Fruit fly (Drosophila melanogaster): ENCODE data around the gene sds22.

Gene sds22

dm6 chr3R:17379051-17379450 lies 12.3 kb upstream of the sds22 start (continued):
- TF ChIP-seq ro (GFP tag; IDR thresholded peaks at IDR 0.05) (0 out of 2 replicates have a peak, but pooled peaks have one; percentile 19), NC2α (GFP tag; optimal IDR thresholded peaks at IDR 0.05) (no peak), CG3281 (GFP tag; optimal IDR thresholded peaks at IDR 0.05) (no peak), CG9609 (GFP tag; optimal IDR thresholded peaks at IDR 0.05) (no peak), CG7271 (tag; optimal IDR thresholded peaks at IDR 0.05) (no peak), gce (GFP tag; IDR thresholded peaks at IDR 0.05) (no peak), Max (GFP tag; optimal IDR thresholded peaks at IDR 0.05) (no peak), CG8281 (tag; optimal IDR thresholded peaks at IDR 0.05) (no peak)

- TF ChIP-seq CG34376 (GFP tag; optimal IDR thresholded peaks at IDR 0.05) (no peak), dmrt99B (tag; optimal IDR thresholded peaks at IDR 0.05) (no peak), CG13287 (GFP tag; IDR thresholded peaks at IDR 0.05; ENCODE audit: partially characterized antibody) (peak; percentile 12; the same call in 1 of the 2 replicates), Mrtf (GFP tag; IDR thresholded peaks at IDR 0.05) (no peak), ERR (GFP tag; optimal IDR thresholded peaks at IDR 0.05) (no peak), Hr51 (GFP tag; optimal IDR thresholded peaks at IDR 0.05) (no peak), CG8290 (GFP tag; optimal IDR thresholded peaks at IDR 0.05) (no peak), CG8290 (tag; optimal IDR thresholded peaks at IDR 0.05) (peak in 1 of 2 experiments; percentile 19), ro (GFP tag; IDR thresholded peaks at IDR 0.05) (no peak), CG10654 (GFP tag; optimal IDR thresholded peaks at IDR 0.05) (no peak), Deaf1 (tag; optimal IDR thresholded peaks at IDR 0.05) (peak; percentile 91), CG7839 (tag; optimal IDR thresholded peaks at IDR 0.05) (no peak), CG13894 (tag; optimal IDR thresholded peaks at IDR 0.05) (peak; percentile 42), peb (GFP tag; IDR thresholded peaks at IDR 0.05) (no peak), CG9727 (GFP tag; optimal IDR thresholded peaks at IDR 0.05) (no peak), p53 (GFP tag; optimal IDR thresholded peaks at IDR 0.05) (no peak), pb (GFP tag; optimal IDR thresholded peaks at IDR 0.05) (no peak), CG18764 (GFP tag; optimal IDR thresholded peaks at IDR 0.05) (no peak), br (optimal IDR thresholded peaks at IDR 0.05) (no peak), CHES-1-like (GFP tag; optimal IDR thresholded peaks at IDR 0.05) (no peak), pho (GFP tag; optimal IDR thresholded peaks at IDR 0.05) (no peak), al (GFP tag; IDR thresholded peaks at IDR 0.05) (no peak), toy (GFP tag; IDR thresholded peaks at IDR 0.05) (no peak), CG12769 (tag; optimal IDR thresholded peaks at IDR 0.05) (peak; percentile 7), chinmo (GFP tag; IDR thresholded peaks at IDR 0.05; ENCODE audit: partially characterized antibody) (peak; percentile 86; the same call in 2 of the 4 replicates), fru (optimal IDR thresholded peaks at IDR 0.05) (no peak), Abd-B (GFP tag; optimal IDR thresholded peaks at IDR 0.05) (no peak), ewg (GFP tag; optimal IDR thresholded peaks at IDR 0.05) (peak; percentile 27), Jarid2 (GFP tag; optimal IDR thresholded peaks at IDR 0.05) (peak; percentile 41), lilli (GFP tag; optimal IDR thresholded peaks at IDR 0.05) (no peak), hkb (optimal IDR thresholded peaks at IDR 0.05) (no peak), hkb (GFP tag; IDR thresholded peaks at IDR 0.05) (peak; percentile 44; the same call in 1 of the 2 replicates), lmd (GFP tag; IDR thresholded peaks at IDR 0.05) (no peak), lov (optimal IDR thresholded peaks at IDR 0.05) (no peak), lov (GFP tag; IDR thresholded peaks at IDR 0.05) (no peak), CG10267 (tag; optimal IDR thresholded peaks at IDR 0.05) (no peak), CG13775 (GFP tag; optimal IDR thresholded peaks at IDR 0.05) (no peak), vvl (GFP tag; IDR thresholded peaks at IDR 0.05) (0 out of 2 replicates have a peak, but pooled peaks have one; percentile 13), eve (GFP tag; optimal IDR thresholded peaks at IDR 0.05) (no peak), Med (GFP tag) (peak; percentile 45), so (GFP tag; IDR thresholded peaks at IDR 0.05) (0 out of 3 replicates have a peak, but pooled peaks have one; percentile 10), CG15601 (tag; optimal IDR thresholded peaks at IDR 0.05) (peak; percentile 9), Ssrp (tag; optimal IDR thresholded peaks at IDR 0.05) (no peak)
These were observed 11.7 kb upstream of the sds22 start, which contains the start of gene lute for dm6 chr3R:17379742-17380141. Gene lute, plus strand, starts transcription at chr3R:17379944.

All from whole organism, embryonic.